Fruit fly (Drosophila melanogaster) whole organism, embryonic: ENCODE measurements around the gene Syx5.

Source experiments
- Bdp1 ChIP-seq: fragments of 200-800 bp; sonication (Bioruptor generic); optimal IDR thresholded peaks from 3 replicates; lab custom pipeline; 2016; ENCODE audit warnings: missing biosample characterization, missing genetic modification characterization
- CG11456 ChIP-seq: fragments of 200-800 bp; sonication (Bioruptor generic); IDR thresholded peaks from 3 replicates; pipeline ENCODE4 v1.3.6; 2022; ENCODE audit warnings: missing biosample characterization, missing genetic modification characterization
- CG14441 ChIP-seq: fragments of 200-800 bp; sonication (Bioruptor generic); IDR thresholded peaks from 2 replicates; pipeline ENCODE4 v1.3.6; 2022; ENCODE audit warnings: missing biosample characterization, missing genetic modification characterization
- CG14710 ChIP-seq: fragments of 200-800 bp; sonication (Bioruptor generic); optimal IDR thresholded peaks from 3 replicates; lab custom pipeline; 2019; ENCODE audit warnings: missing biosample characterization, mild to moderate bottlenecking, missing genetic modification characterization, moderate library complexity
- CG15011 ChIP-seq: fragments of 200-800 bp; sonication (Bioruptor generic); optimal IDR thresholded peaks from 3 replicates; lab custom pipeline; 2018; ENCODE audit warnings: missing biosample characterization, mild to moderate bottlenecking, missing genetic modification characterization
- CG17612 ChIP-seq: fragments of 200-800 bp; sonication (Bioruptor generic); IDR thresholded peaks from 2 replicates; pipeline ENCODE4 v1.3.6; 2022; ENCODE audit warnings: missing biosample characterization, missing genetic modification characterization
- CG18764 ChIP-seq: fragments of 200-800 bp; sonication (Bioruptor generic); optimal IDR thresholded peaks from 3 replicates; lab custom pipeline; 2016; ENCODE audit warnings: missing biosample characterization, missing genetic modification characterization
- CG2712 ChIP-seq: fragments of 200-800 bp; optimal IDR thresholded peaks from 3 replicates; lab custom pipeline; 2019; ENCODE audit warnings: missing biosample characterization, mild to moderate bottlenecking, missing genetic modification characterization, moderate library complexity
- CG31441 ChIP-seq: fragments of 200-800 bp; sonication (Bioruptor generic); IDR thresholded peaks from 2 replicates; pipeline ENCODE4 v1.3.6; 2022; ENCODE audit warnings: missing biosample characterization, missing genetic modification characterization
- CG3726 ChIP-seq: fragments of 200-800 bp; sonication (Bioruptor generic); IDR thresholded peaks from 3 replicates; pipeline ENCODE4, ENCODE4 v1.3.6; 2022; ENCODE audit warnings: missing biosample characterization, missing genetic modification characterization
- CG4328 ChIP-seq: fragments of 200-800 bp; sonication (Bioruptor generic); optimal IDR thresholded peaks from 3 replicates; lab custom pipeline; 2017; ENCODE audit warnings: missing biosample characterization, missing genetic modification reagents, missing genetic modification characterization
- CG6683 ChIP-seq: fragments of 200-800 bp; sonication (Bioruptor generic); optimal IDR thresholded peaks from 2 replicates; lab custom pipeline; 2017; ENCODE audit warnings: missing biosample characterization, mild to moderate bottlenecking, missing genetic modification characterization, missing genetic modification reagents
- CG7556 ChIP-seq: fragments of 200-800 bp; sonication (Bioruptor generic); optimal IDR thresholded peaks from 2 replicates; lab custom pipeline; 2017; ENCODE audit warnings: missing biosample characterization, mild to moderate bottlenecking, missing genetic modification characterization
- CG7987 ChIP-seq: fragments of 200-800 bp; sonication (Bioruptor generic); optimal IDR thresholded peaks from 2 replicates; lab custom pipeline; 2018; ENCODE audit warnings: missing biosample characterization, mild to moderate bottlenecking, missing genetic modification characterization, moderate library complexity
- CG8765 ChIP-seq: fragments of 200-800 bp; sonication (Bioruptor generic); IDR thresholded peaks from 2 replicates; pipeline ENCODE4 v1.3.6; 2022; ENCODE audit warnings: missing biosample characterization, missing genetic modification characterization
- Fer2 ChIP-seq: fragments of 200-800 bp; sonication (Bioruptor generic); optimal IDR thresholded peaks from 2 replicates; lab custom pipeline; 2018; ENCODE audit warnings: missing biosample characterization, mild to moderate bottlenecking, missing genetic modification characterization, moderate library complexity
- HLH54F ChIP-seq: fragments of 200-800 bp; sonication (Bioruptor generic); optimal IDR thresholded peaks from 3 replicates; lab custom pipeline; 2016; ENCODE audit warnings: missing biosample characterization, missing genetic modification characterization
- MTF-1 ChIP-seq: fragments of 200-800 bp; sonication (Bioruptor generic); optimal IDR thresholded peaks from 2 replicates; lab custom pipeline; 2018; ENCODE audit warnings: missing biosample characterization, mild to moderate bottlenecking, missing genetic modification characterization, borderline replicate concordance
- NFAT ChIP-seq: fragments of 200-800 bp; sonication (Bioruptor generic); IDR thresholded peaks from 2 replicates; pipeline ENCODE4 v1.3.6; 2022; ENCODE audit warnings: missing biosample characterization, missing genetic modification characterization
- ap ChIP-seq: fragments of 200-800 bp; sonication (Bioruptor generic); IDR thresholded peaks from 2 replicates; pipeline ENCODE4 v1.3.6; 2022; ENCODE audit warnings: missing biosample characterization, missing genetic modification characterization
- az2 ChIP-seq: fragments of 200-800 bp; sonication (Bioruptor generic); optimal IDR thresholded peaks from 3 replicates; lab custom pipeline; 2016; ENCODE audit warnings: missing biosample characterization, missing genetic modification characterization
- bbx ChIP-seq: fragments of 200-800 bp; sonication (Bioruptor generic); IDR thresholded peaks from 2 replicates; pipeline ENCODE4 v1.3.6; 2022; ENCODE audit warnings: missing biosample characterization, missing genetic modification characterization; ENCODE audit not compliant: partially characterized antibody
- bcd ChIP-seq: fragments of 200-800 bp; sonication (Bioruptor generic); optimal IDR thresholded peaks from 2 replicates; lab custom pipeline; 2017; ENCODE audit warnings: missing biosample characterization, mild to moderate bottlenecking, missing genetic modification characterization
- caup ChIP-seq: fragments of 200-800 bp; sonication (Bioruptor generic); optimal IDR thresholded peaks from 3 replicates; lab custom pipeline; 2017; ENCODE audit warnings: missing biosample characterization, mild to moderate bottlenecking, missing genetic modification characterization, moderate library complexity; ENCODE audit not compliant: severe bottlenecking
- chm ChIP-seq: fragments of 200-800 bp; sonication (Bioruptor generic); IDR thresholded peaks from 2 replicates; pipeline ENCODE4 v1.3.6; 2022; ENCODE audit warnings: missing biosample characterization, missing genetic modification characterization
- cwo ChIP-seq: fragments of 200-800 bp; sonication (Bioruptor generic); optimal IDR thresholded peaks from 3 replicates; lab custom pipeline; 2017; ENCODE audit warnings: missing biosample characterization, missing genetic modification characterization, mild to moderate bottlenecking, moderate library complexity, missing genetic modification reagents
- danr ChIP-seq: fragments of 200-800 bp; sonication (Bioruptor generic); IDR thresholded peaks from 2 replicates; pipeline ENCODE4 v1.3.6; 2022; ENCODE audit warnings: missing biosample characterization, missing genetic modification characterization
- dimm ChIP-seq: fragments of 200-800 bp; sonication (Bioruptor generic); IDR thresholded peaks from 2 replicates; pipeline ENCODE4 v1.3.6; 2022; ENCODE audit warnings: missing biosample characterization, missing genetic modification characterization
- dpn ChIP-seq, 2 experiments: fragments of 200-800 bp; sonication (Bioruptor generic); optimal IDR thresholded peaks; 3 replicates each; lab custom pipeline; 2016; ENCODE audit warnings: missing biosample characterization in 2 of 2, missing genetic modification characterization in 2 of 2
- emc ChIP-seq: fragments of 200-800 bp; sonication (Bioruptor generic); optimal IDR thresholded peaks from 2 replicates; lab custom pipeline; 2016; ENCODE audit warnings: missing biosample characterization, missing genetic modification characterization
- gcm ChIP-seq: fragments of 200-800 bp; sonication (Bioruptor generic); optimal IDR thresholded peaks from 2 replicates; lab custom pipeline; 2019; ENCODE audit warnings: missing biosample characterization, mild to moderate bottlenecking, missing genetic modification characterization, moderate library complexity
- gfzf ChIP-seq: fragments of 200-800 bp; sonication (Bioruptor generic); optimal IDR thresholded peaks from 2 replicates; lab custom pipeline; 2016; ENCODE audit warnings: missing biosample characterization, mild to moderate bottlenecking, missing genetic modification characterization, moderate library complexity
- gro ChIP-seq: fragments of 200-800 bp; sonication (Bioruptor generic); optimal IDR thresholded peaks from 2 replicates; lab custom pipeline; 2016; ENCODE audit warnings: missing biosample characterization, missing genetic modification characterization
- gsb-n ChIP-seq: fragments of 200-800 bp; sonication (Bioruptor generic); optimal IDR thresholded peaks from 3 replicates; lab custom pipeline; 2018; ENCODE audit warnings: missing biosample characterization, mild to moderate bottlenecking, missing genetic modification characterization
- her ChIP-seq: fragments of 200-800 bp; sonication (Bioruptor generic); optimal IDR thresholded peaks from 2 replicates; lab custom pipeline; 2016; ENCODE audit warnings: missing biosample characterization, missing genetic modification characterization
- knrl ChIP-seq: fragments of 200-800 bp; sonication (Bioruptor generic); IDR thresholded peaks from 3 replicates; pipeline ENCODE4 v1.3.6; 2022; ENCODE audit warnings: missing biosample characterization, missing genetic modification characterization; ENCODE audit not compliant: partially characterized antibody
- pum ChIP-seq: fragments of 200-800 bp; sonication (Bioruptor generic); optimal IDR thresholded peaks from 2 replicates; lab custom pipeline; 2016; ENCODE audit warnings: missing biosample characterization, missing genetic modification characterization
- ro ChIP-seq: fragments of 200-800 bp; sonication (Bioruptor generic); IDR thresholded peaks from 2 replicates; pipeline ENCODE4 v1.3.6; 2022; ENCODE audit warnings: missing biosample characterization, missing genetic modification characterization
- run ChIP-seq: fragments of 200-800 bp; sonication (Bioruptor generic); optimal IDR thresholded peaks from 3 replicates; lab custom pipeline; 2018; ENCODE audit warnings: missing biosample characterization, mild to moderate bottlenecking, missing genetic modification characterization
- sens ChIP-seq: fragments of 200-800 bp; sonication (Bioruptor generic); peaks from one replicate; lab custom pipeline; 2016; ENCODE audit warnings: missing biosample characterization, missing genetic modification characterization
- seq ChIP-seq: fragments of 200-800 bp; sonication (Bioruptor generic); IDR thresholded peaks from 2 replicates; pipeline ENCODE4 v1.3.6; 2022; ENCODE audit warnings: missing biosample characterization, missing genetic modification characterization
- slp2 ChIP-seq: fragments of 200-800 bp; sonication (Bioruptor generic); optimal IDR thresholded peaks from 2 replicates; lab custom pipeline; 2016; ENCODE audit warnings: missing biosample characterization, missing genetic modification characterization
- vvl ChIP-seq: fragments of 200-800 bp; sonication (Bioruptor generic); IDR thresholded peaks from 2 replicates; pipeline ENCODE4 v1.3.6; 2022; ENCODE audit warnings: missing biosample characterization, missing genetic modification characterization
- wek ChIP-seq: fragments of 200-800 bp; sonication (Bioruptor generic); optimal IDR thresholded peaks from 3 replicates; lab custom pipeline; 2018; ENCODE audit warnings: missing biosample characterization, mild to moderate bottlenecking, missing genetic modification characterization, moderate library complexity
- zf30C ChIP-seq: fragments of 200-800 bp; sonication (Bioruptor generic); optimal IDR thresholded peaks from 3 replicates; lab custom pipeline; 2018; ENCODE audit warnings: missing biosample characterization, mild to moderate bottlenecking, missing genetic modification characterization

Gene Syx5

dm6 chr2L:16286360-16287005 lies 20.7 kb upstream of the Syx5 start (continued):
- TF ChIP-seq Bdp1 (GFP tag; lab: Kevin White, UChicago): peak; percentile 53
- no peak for TF ChIP-seq NFAT (GFP tag; lab: Robert Waterston, UW)
- no peak for TF ChIP-seq danr
- peak; percentile 81 for TF ChIP-seq CG7556 (GFP tag; lab: Kevin White, UChicago)
- TF ChIP-seq HLH54F (GFP tag; lab: Kevin White, UChicago): peak; percentile 86
- TF ChIP-seq CG6683 (GFP tag; lab: Kevin White, UChicago): peak; percentile 67
- peak; percentile 71 for TF ChIP-seq CG4328 (GFP tag; lab: Kevin White, UChicago)
- TF ChIP-seq chm (GFP tag; lab: Robert Waterston, UW): no peak
- no peak for TF ChIP-seq CG3726
- TF ChIP-seq CG14710: peak; percentile 82
- no peak for TF ChIP-seq ro (GFP tag; lab: Robert Waterston, UW)
- peak; percentile 95 for TF ChIP-seq sens (GFP tag; lab: Kevin White, UChicago)
- TF ChIP-seq knrl (GFP tag; lab: Robert Waterston, UW): no peak
- peak; percentile 75 for TF ChIP-seq CG18764 (GFP tag; lab: Kevin White, UChicago)
- peak; percentile 78 for TF ChIP-seq gcm (GFP tag; lab: Kevin White, UChicago)
- peak; percentile 74 for TF ChIP-seq az2
- TF ChIP-seq dpn (GFP tag; optimal IDR thresholded peaks at IDR 0.05; lab: Kevin White, UChicago): peak; percentile 79 to 88
- TF ChIP-seq CG14441 (GFP tag; lab: Robert Waterston, UW): no peak
- TF ChIP-seq gfzf (GFP tag; lab: Kevin White, UChicago): no peak
- TF ChIP-seq CG8765 (GFP tag; lab: Robert Waterston, UW): no peak
- TF ChIP-seq run (tag; lab: Kevin White, UChicago): peak; percentile 74
- TF ChIP-seq seq (GFP tag; lab: Robert Waterston, UW): no peak
- TF ChIP-seq vvl (GFP tag; lab: Robert Waterston, UW): no peak
- TF ChIP-seq emc (GFP tag; lab: Kevin White, UChicago): peak; percentile 61
- peak; percentile 74 for TF ChIP-seq her (GFP tag; lab: Kevin White, UChicago)
- TF ChIP-seq bbx: no peak
- peak; percentile 64 for TF ChIP-seq Fer2 (tag; lab: Kevin White, UChicago)
- no peak for TF ChIP-seq ap (GFP tag; lab: Robert Waterston, UW)
- TF ChIP-seq dimm: no peak
- no peak for TF ChIP-seq CG17612 (GFP tag; lab: Robert Waterston, UW)
- no peak for TF ChIP-seq zf30C (GFP tag; lab: Kevin White, UChicago)
- TF ChIP-seq cwo (GFP tag; lab: Kevin White, UChicago): peak; percentile 86
- TF ChIP-seq slp2: peak; percentile 52
- no peak for TF ChIP-seq wek (GFP tag; lab: Kevin White, UChicago)
- no peak for TF ChIP-seq CG31441 (GFP tag; lab: Robert Waterston, UW)
- peak; percentile 85 for TF ChIP-seq caup (GFP tag; lab: Kevin White, UChicago)
- peak; percentile 81 for TF ChIP-seq CG15011 (GFP tag; lab: Kevin White, UChicago)
- TF ChIP-seq CG2712: peak; percentile 90
- TF ChIP-seq bcd (GFP tag; lab: Kevin White, UChicago): peak; percentile 84
- TF ChIP-seq CG7987 (GFP tag; lab: Kevin White, UChicago): peak; percentile 69
- TF ChIP-seq gsb-n (tag; lab: Kevin White, UChicago): peak; percentile 61
- TF ChIP-seq CG11456: no peak
- peak; percentile 13 for TF ChIP-seq MTF-1
- TF ChIP-seq pum: peak; percentile 71
- peak; percentile 69 for TF ChIP-seq gro (GFP tag; lab: Kevin White, UChicago)
- TF ChIP-seq, all 482 proteins: peak for 280
